Worm (Caenorhabditis elegans) whole organism, mixed stage, embryonic: ENCODE results near the gene C02F5.5.

ENCODE experiments used
- M03D4.4 ChIP-seq: sonication (generic microtip); optimal IDR thresholded peaks from 2 replicates; lab custom pipeline; 2017; ENCODE audit warnings: mild to moderate bottlenecking, missing genetic modification characterization, missing compliant biosample characterization
- ceh-43 ChIP-seq: fragments of 200-800 bp; sonication (Bioruptor generic); optimal IDR thresholded peaks from 2 replicates; lab custom pipeline; 2018; ENCODE audit warnings: mild to moderate bottlenecking, missing genetic modification characterization, moderate library complexity, missing compliant biosample characterization
- lsy-2 ChIP-seq: fragments of 150-350 bp; optimal IDR thresholded peaks from 2 replicates; lab custom pipeline; 2014; ENCODE audit warnings: missing biosample characterization, missing genetic modification characterization
- ztf-11 ChIP-seq: fragments of 150-350 bp; optimal IDR thresholded peaks from 2 replicates; lab custom pipeline; 2014; ENCODE audit warnings: missing biosample characterization, missing genetic modification characterization

DNA sequence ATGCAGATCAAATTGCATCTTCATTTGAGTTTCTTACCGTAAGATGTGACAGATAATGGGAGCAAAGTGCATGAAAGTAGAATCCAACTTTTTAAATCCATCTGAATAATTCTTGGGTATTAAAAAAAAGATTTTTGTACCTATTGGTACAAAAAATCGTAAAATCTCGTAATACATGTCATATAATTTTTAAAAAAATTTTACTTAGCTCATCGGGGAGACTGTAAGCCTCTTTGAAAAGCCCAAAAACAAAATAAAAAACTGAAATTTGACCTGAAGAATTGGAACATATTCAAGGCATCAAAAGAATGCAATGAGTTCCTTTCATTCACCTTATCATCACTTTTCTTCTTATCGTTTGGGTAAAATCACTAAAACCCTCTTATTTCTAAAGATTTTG is 39.9 kb downstream of the C02F5.5 start, which contains the start of gene clec-160:
- TF ChIP-seq lsy-2 (tag; lab: Kevin White, UChicago) (no peak), ztf-11 (tag; lab: Kevin White, UChicago) (no peak), ceh-43 (GFP tag; lab: Kevin White, UChicago) (no peak), M03D4.4 (tag; lab: Kevin White, UChicago) (no peak)
